Fruit fly (Drosophila melanogaster): ENCODE data around the gene nbs.

- no peak for TF ChIP-seq gl (tag; optimal IDR thresholded peaks at IDR 0.05)
- no peak for TF ChIP-seq EcR (GFP tag; optimal IDR thresholded peaks at IDR 0.05)
- no peak for TF ChIP-seq CG14655 (GFP tag; optimal IDR thresholded peaks at IDR 0.05)
- TF ChIP-seq Ets98B (GFP tag; IDR thresholded peaks at IDR 0.05): no peak
- TF ChIP-seq CG9948 (tag; optimal IDR thresholded peaks at IDR 0.05): no peak
- TF ChIP-seq rn (GFP tag; IDR thresholded peaks at IDR 0.05): no peak
Observed at dm6 chr3L:9674300-9674699, 48.7 kb downstream of the nbs start.
